Worm (Caenorhabditis elegans): ENCODE measurements around the gene T08G5.2.
"Not testable (repeated sequence)": the region's sequence is repeated elsewhere in the genome, so short reads cannot be mapped to it uniquely, and the experiment has no call there.

DNA sequence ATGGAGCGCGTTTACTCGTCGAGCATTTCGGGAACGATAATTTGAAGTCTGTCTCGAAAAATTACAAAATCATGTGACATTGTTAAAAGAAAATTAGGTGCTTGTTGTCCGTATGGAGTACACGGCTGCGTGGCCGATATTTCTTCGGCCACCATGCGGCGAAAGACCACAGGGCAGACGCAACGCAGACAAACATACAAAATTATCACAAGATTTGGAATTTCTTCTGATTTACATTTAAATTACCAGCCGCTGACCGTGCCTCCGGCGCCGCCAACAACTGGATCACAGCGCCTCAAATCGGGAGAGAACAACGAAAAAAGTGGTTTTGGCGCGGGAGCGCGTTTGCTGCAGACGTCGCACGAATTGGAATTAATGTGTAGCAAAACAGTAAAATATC, 29.0 kb upstream of the T08G5.2 start:
- TF ChIP-seq jun-1 (tag; optimal IDR thresholded peaks at IDR 0.05): peak; percentile 39
- not testable (repeated sequence) for TF ChIP-seq fos-1, egl-27, nhr-237 (tag; optimal IDR thresholded peaks at IDR 0.05)
